Worm (Caenorhabditis elegans) whole organism, late embryonic: ENCODE results near the gene T16G12.9.

ENCODE experiments used
- F13H6.1 ChIP-seq: sonication (generic microtip); optimal IDR thresholded peaks from 2 replicates; lab custom pipeline; 2016; ENCODE audit warnings: missing genetic modification characterization, missing compliant biosample characterization
- Y22D7AL.16 ChIP-seq: sonication (generic microtip); optimal IDR thresholded peaks from 2 replicates; lab custom pipeline; 2016; ENCODE audit warnings: missing genetic modification characterization, missing compliant biosample characterization
- ahr-1 ChIP-seq: sonication (generic microtip); optimal IDR thresholded peaks from 2 replicates; lab custom pipeline; 2016; ENCODE audit warnings: missing genetic modification characterization, missing compliant biosample characterization
- ama-1 ChIP-seq: fragments of 150-350 bp; optimal IDR thresholded peaks from 2 replicates; lab custom pipeline; 2014
- ceh-14 ChIP-seq: sonication (generic microtip); optimal IDR thresholded peaks from 2 replicates; lab custom pipeline; 2016; ENCODE audit warnings: missing genotype, missing genetic modification characterization, missing compliant biosample characterization
- ceh-2 ChIP-seq: sonication (generic microtip); optimal IDR thresholded peaks from 2 replicates; lab custom pipeline; 2016; ENCODE audit warnings: missing genotype, missing genetic modification characterization, missing compliant biosample characterization
- ceh-24 ChIP-seq: sonication (generic microtip); optimal IDR thresholded peaks from 2 replicates; lab custom pipeline; 2016; ENCODE audit warnings: mild to moderate bottlenecking, missing genetic modification characterization, missing compliant biosample characterization
- ceh-31 ChIP-seq: sonication (generic microtip); optimal IDR thresholded peaks from 2 replicates; lab custom pipeline; 2016; ENCODE audit warnings: missing genetic modification characterization, missing compliant biosample characterization
- ceh-34 ChIP-seq: sonication (generic microtip); optimal IDR thresholded peaks from 2 replicates; lab custom pipeline; 2016; ENCODE audit warnings: mild to moderate bottlenecking, missing genetic modification characterization, missing compliant biosample characterization
- ceh-6 ChIP-seq: fragments of 200-800 bp; sonication (Bioruptor generic); optimal IDR thresholded peaks from 2 replicates; lab custom pipeline; 2018; ENCODE audit warnings: mild to moderate bottlenecking, missing genetic modification characterization, missing compliant biosample characterization
- ceh-9 ChIP-seq: sonication (generic microtip); optimal IDR thresholded peaks from 2 replicates; lab custom pipeline; 2016; ENCODE audit warnings: mild to moderate bottlenecking, missing genetic modification characterization, inconsistent platforms, missing compliant biosample characterization
- dmd-4 ChIP-seq: sonication (generic microtip); optimal IDR thresholded peaks from 2 replicates; lab custom pipeline; 2016; ENCODE audit warnings: borderline replicate concordance, missing genetic modification characterization, missing compliant biosample characterization
- fax-1 ChIP-seq: sonication (generic microtip); optimal IDR thresholded peaks from 2 replicates; lab custom pipeline; 2016; ENCODE audit warnings: missing genotype, missing genetic modification characterization, missing compliant biosample characterization
- hlh-8 ChIP-seq: sonication (generic microtip); optimal IDR thresholded peaks from 2 replicates; lab custom pipeline; 2016; ENCODE audit warnings: missing genotype, missing genetic modification characterization, missing compliant biosample characterization
- madf-2 ChIP-seq: sonication (generic microtip); optimal IDR thresholded peaks from 2 replicates; lab custom pipeline; 2017; ENCODE audit warnings: missing genetic modification characterization, missing compliant biosample characterization
- nfya-1 ChIP-seq: sonication (generic microtip); optimal IDR thresholded peaks from 2 replicates; lab custom pipeline; 2017; ENCODE audit warnings: missing genetic modification characterization, mild to moderate bottlenecking, missing compliant biosample characterization, antibody characterized with exemption, moderate library complexity
- pag-3 ChIP-seq: sonication (generic microtip); optimal IDR thresholded peaks from 2 replicates; lab custom pipeline; 2016; ENCODE audit warnings: missing compliant biosample characterization, missing genetic modification characterization, borderline replicate concordance
- pat-9 ChIP-seq: fragments of 200-800 bp; sonication (Bioruptor generic); optimal IDR thresholded peaks from 2 replicates; lab custom pipeline; 2018; ENCODE audit warnings: mild to moderate bottlenecking, missing genetic modification characterization, moderate library complexity, missing compliant biosample characterization
- pqm-1 ChIP-seq: sonication (generic microtip); optimal IDR thresholded peaks from 2 replicates; lab custom pipeline; 2016; ENCODE audit warnings: missing genetic modification characterization, missing compliant biosample characterization
- pros-1 ChIP-seq: fragments of 150-350 bp; optimal IDR thresholded peaks from 2 replicates; lab custom pipeline; 2014; ENCODE audit warnings: missing biosample characterization, missing genetic modification reagents, missing genetic modification characterization
- sox-4 ChIP-seq: sonication (generic microtip); optimal IDR thresholded peaks from 2 replicates; lab custom pipeline; 2017; ENCODE audit warnings: mild to moderate bottlenecking, missing genetic modification characterization, inconsistent platforms, missing compliant biosample characterization
- unc-3 ChIP-seq, 2 experiments: fragments of 200-800 bp in 1 of 2; sonication (Bioruptor generic) in 1 of 2; sonication (generic microtip) in 1 of 2; conservative IDR thresholded peaks in 1 of 2; optimal IDR thresholded peaks in 1 of 2; 2 replicates each; pipeline versions ENCODE4 v1.3.6 to Lab custom; 2016 to 2022; ENCODE audit warnings: missing compliant biosample characterization in 2 of 2, missing genetic modification characterization in 2 of 2, missing genetic modification reagents in 1 of 2
- unc-55 ChIP-seq: sonication (generic microtip); optimal IDR thresholded peaks from 2 replicates; lab custom pipeline; 2017; ENCODE audit warnings: missing biosample characterization, missing genetic modification reagents, missing genetic modification characterization
- zip-5 ChIP-seq: sonication (generic microtip); optimal IDR thresholded peaks from 2 replicates; lab custom pipeline; 2016; ENCODE audit warnings: missing genetic modification characterization, missing compliant biosample characterization

Gene T16G12.9

DNA sequence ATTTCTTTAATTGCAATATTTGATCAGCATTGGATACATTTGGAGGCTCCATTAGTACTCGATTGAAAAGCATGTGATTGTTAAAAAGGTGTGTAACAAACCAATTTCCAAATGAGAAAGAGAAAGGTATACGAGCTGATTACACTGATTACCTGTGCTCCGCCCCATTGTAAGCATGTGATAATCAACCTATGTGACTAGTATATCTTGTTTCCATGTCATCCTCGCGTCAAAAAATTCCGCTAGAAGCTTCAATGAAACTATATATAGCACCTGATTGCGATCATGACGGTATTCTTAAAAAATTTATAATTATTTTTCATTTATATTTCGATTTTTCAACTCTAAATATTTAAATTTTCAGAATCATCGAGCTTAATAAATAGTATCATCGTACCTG is 47.5 kb downstream of the T16G12.9 start, which contains the start of gene M04D8.4:
M04D8.4 (minus strand) TSS at position 101 of the 400 bp plus-strand sequence.
- no peak for TF ChIP-seq pag-3 (tag; lab: Kevin White, UChicago)
- no peak for TF ChIP-seq ceh-14
- TF ChIP-seq hlh-8: no peak
- TF ChIP-seq unc-3 (GFP tag; conservative IDR thresholded peaks at IDR 0.05; lab: Robert Waterston, UW): no peak
- TF ChIP-seq unc-3 (tag; optimal IDR thresholded peaks at IDR 0.05; lab: Kevin White, UChicago): no peak
- TF ChIP-seq unc-55 (GFP tag; lab: Kevin White, UChicago): no peak
- TF ChIP-seq ceh-9 (tag; lab: Kevin White, UChicago): no peak
- no peak for TF ChIP-seq ama-1 (lab: Kevin White, UChicago)
- no peak for TF ChIP-seq ceh-24 (tag; lab: Kevin White, UChicago)
- no peak for TF ChIP-seq pqm-1 (tag; lab: Kevin White, UChicago)
- no peak for TF ChIP-seq ceh-6 (GFP tag; lab: Kevin White, UChicago)
- no peak for TF ChIP-seq sox-4 (tag; lab: Kevin White, UChicago)
- TF ChIP-seq pros-1 (tag; lab: Kevin White, UChicago): no peak
- TF ChIP-seq ahr-1 (tag; lab: Kevin White, UChicago): no peak
- TF ChIP-seq dmd-4 (tag; lab: Kevin White, UChicago): no peak
- no peak for TF ChIP-seq zip-5 (tag; lab: Kevin White, UChicago)
- TF ChIP-seq ceh-34 (tag; lab: Kevin White, UChicago): no peak
- TF ChIP-seq F13H6.1 (tag; lab: Kevin White, UChicago): no peak
- no peak for TF ChIP-seq Y22D7AL.16
- no peak for TF ChIP-seq fax-1 (tag; lab: Kevin White, UChicago)

ce11 chrIII:10027947-10028346 is 50.1 kb downstream of the T16G12.9 start, which contains the start of gene ins-23:
TSS of gene ins-23 (plus strand) at chrIII:10028247.
- TF ChIP-seq madf-2 (tag; lab: Kevin White, UChicago): no peak
- no peak for TF ChIP-seq ceh-31 (tag; lab: Kevin White, UChicago)
- no peak for TF ChIP-seq nfya-1 (tag; lab: Kevin White, UChicago)
- TF ChIP-seq pqm-1 (tag; lab: Kevin White, UChicago): no peak
- TF ChIP-seq pat-9: no peak
- no peak for TF ChIP-seq ceh-2 (tag; lab: Kevin White, UChicago)
